Worm (Caenorhabditis elegans) whole organism, young adult: ENCODE measurements around the gene F13E9.5.

ENCODE experiments used
- B0019.2 ChIP-seq: fragments of 200-800 bp; sonication (Bioruptor generic); conservative IDR thresholded peaks from 2 replicates; pipeline ENCODE4 v1.3.6; 2022; ENCODE audit warnings: missing genetic modification reagents, missing genetic modification characterization, missing compliant biosample characterization
- B0261.1 ChIP-seq: sonication (generic microtip); optimal IDR thresholded peaks from 2 replicates; lab custom pipeline; 2016; ENCODE audit warnings: mild to moderate bottlenecking, missing genetic modification characterization, moderate library complexity, missing compliant biosample characterization
- F23B12.7 ChIP-seq: sonication (generic microtip); optimal IDR thresholded peaks from 2 replicates; lab custom pipeline; 2017; ENCODE audit warnings: missing genetic modification characterization, mild to moderate bottlenecking, missing compliant biosample characterization, antibody characterized with exemption, moderate library complexity; ENCODE audit not compliant: insufficient read depth
- F57A8.1 ChIP-seq: fragments of 200-800 bp; sonication (Bioruptor generic); optimal IDR thresholded peaks from 2 replicates; lab custom pipeline; 2018; ENCODE audit warnings: mild to moderate bottlenecking, missing genetic modification characterization, moderate library complexity, missing compliant biosample characterization
- Y53G8AR.9 ChIP-seq: fragments of 200-800 bp; sonication (Bioruptor generic); conservative IDR thresholded peaks from 2 replicates; pipeline ENCODE4 v1.3.6; 2022; ENCODE audit warnings: missing genetic modification reagents, missing genetic modification characterization, missing compliant biosample characterization
- aptf-2 ChIP-seq: fragments of 200-800 bp; sonication (Bioruptor generic); conservative IDR thresholded peaks from 2 replicates; pipeline ENCODE4 v1.3.6; 2022; ENCODE audit warnings: missing genetic modification reagents, missing genetic modification characterization, missing compliant biosample characterization
- atf-7 ChIP-seq: sonication (generic microtip); optimal IDR thresholded peaks from 2 replicates; lab custom pipeline; 2017; ENCODE audit warnings: mild to moderate bottlenecking, missing genetic modification characterization, missing compliant biosample characterization
- athp-1 ChIP-seq: sonication (generic microtip); optimal IDR thresholded peaks from 2 replicates; lab custom pipeline; 2017; ENCODE audit warnings: mild to moderate bottlenecking, missing genetic modification characterization, missing compliant biosample characterization
- attf-3 ChIP-seq: fragments of 200-800 bp; sonication (Bioruptor generic); conservative IDR thresholded peaks from 2 replicates; pipeline ENCODE4 v1.3.6; 2022; ENCODE audit warnings: missing genetic modification reagents, missing genetic modification characterization, missing compliant biosample characterization
- bed-1 ChIP-seq: fragments of 200-800 bp; sonication (Bioruptor generic); IDR thresholded peaks from 2 replicates; pipeline ENCODE4 v1.3.6; 2022; ENCODE audit warnings: missing genetic modification reagents, missing genetic modification characterization, missing compliant biosample characterization
- ceh-58 ChIP-seq: fragments of 200-800 bp; sonication (Bioruptor generic); IDR thresholded peaks from 2 replicates; pipeline ENCODE4 v1.3.6; 2022; ENCODE audit warnings: missing genetic modification characterization, missing compliant biosample characterization
- chd-7 ChIP-seq: sonication (generic microtip); optimal IDR thresholded peaks from 2 replicates; lab custom pipeline; 2016; ENCODE audit warnings: mild to moderate bottlenecking, missing genetic modification characterization, moderate library complexity, missing compliant biosample characterization
- die-1 ChIP-seq: sonication (generic microtip); optimal IDR thresholded peaks from 2 replicates; lab custom pipeline; 2016; ENCODE audit warnings: missing genotype, mild to moderate bottlenecking, missing genetic modification characterization, missing compliant biosample characterization
- egl-18 ChIP-seq: fragments of 200-800 bp; sonication (Bioruptor generic); IDR thresholded peaks from 2 replicates; pipeline ENCODE4 v1.3.6; 2022; ENCODE audit warnings: missing genetic modification reagents, missing genetic modification characterization, missing compliant biosample characterization
- egl-44 ChIP-seq: fragments of 200-800 bp; sonication (Bioruptor generic); IDR thresholded peaks from 2 replicates; pipeline ENCODE4 v1.3.6; 2022; ENCODE audit warnings: missing genetic modification reagents, missing genetic modification characterization, missing compliant biosample characterization
- egrh-3 ChIP-seq: fragments of 200-800 bp; sonication (Bioruptor generic); IDR thresholded peaks from 2 replicates; pipeline ENCODE4 v1.3.6; 2022; ENCODE audit warnings: missing genetic modification reagents, missing genetic modification characterization, missing compliant biosample characterization
- ekl-4 ChIP-seq: fragments of 200-800 bp; sonication (Bioruptor generic); IDR thresholded peaks from 2 replicates; pipeline ENCODE4 v1.3.6; 2022; ENCODE audit warnings: missing genetic modification reagents, missing genetic modification characterization, missing compliant biosample characterization
- hlh-12 ChIP-seq: sonication (generic microtip); optimal IDR thresholded peaks from 2 replicates; lab custom pipeline; 2016; ENCODE audit warnings: missing genetic modification characterization, missing compliant biosample characterization
- hsf-1 ChIP-seq: fragments of 200-800 bp; sonication (Bioruptor generic); IDR thresholded peaks from 2 replicates; pipeline ENCODE4 v1.3.6; 2022; ENCODE audit warnings: missing genetic modification reagents, missing genetic modification characterization, missing compliant biosample characterization
- let-526 ChIP-seq: fragments of 200-800 bp; sonication (Bioruptor generic); IDR thresholded peaks from 2 replicates; pipeline ENCODE4 v1.3.6; 2022; ENCODE audit warnings: missing genetic modification reagents, missing genetic modification characterization, missing compliant biosample characterization
- lin-26 ChIP-seq: fragments of 200-800 bp; sonication (Bioruptor generic); IDR thresholded peaks from 2 replicates; pipeline ENCODE4 v1.3.6; 2022; ENCODE audit warnings: missing genetic modification reagents, missing genetic modification characterization, missing compliant biosample characterization
- lin-35 ChIP-seq, 3 experiments: fragments of 150-350 bp in 2 of 3; sonication (generic microtip) in 1 of 3; optimal IDR thresholded peaks; 2 replicates each; lab custom pipeline; 2014 to 2018; ENCODE audit warnings: missing biosample characterization in 3 of 3, missing genetic modification characterization in 3 of 3, missing genetic modification reagents in 3 of 3
- lin-40 ChIP-seq: sonication (generic microtip); optimal IDR thresholded peaks from 2 replicates; lab custom pipeline; 2016; ENCODE audit warnings: missing genetic modification characterization, mild to moderate bottlenecking, missing compliant biosample characterization, missing genotype, missing genetic modification reagents
- lin-54 ChIP-seq: fragments of 200-800 bp; sonication (Bioruptor generic); optimal IDR thresholded peaks from 2 replicates; lab custom pipeline; 2018; ENCODE audit warnings: mild to moderate bottlenecking, missing genetic modification characterization, missing compliant biosample characterization
- lir-1 ChIP-seq: fragments of 200-800 bp; sonication (Bioruptor generic); conservative IDR thresholded peaks from 2 replicates; pipeline ENCODE4 v1.3.6; 2022; ENCODE audit warnings: missing genetic modification reagents, missing genetic modification characterization, missing compliant biosample characterization
- lsl-1 ChIP-seq: fragments of 200-800 bp; sonication (Bioruptor generic); optimal IDR thresholded peaks from 2 replicates; lab custom pipeline; 2018; ENCODE audit warnings: mild to moderate bottlenecking, missing genetic modification characterization, moderate library complexity, missing compliant biosample characterization
- lsy-27 ChIP-seq: sonication (generic microtip); optimal IDR thresholded peaks from 2 replicates; lab custom pipeline; 2017; ENCODE audit warnings: missing genetic modification characterization, mild to moderate bottlenecking, missing compliant biosample characterization, antibody characterized with exemption, missing genotype, borderline replicate concordance; ENCODE audit not compliant: insufficient read depth
- madf-6 ChIP-seq: fragments of 200-800 bp; sonication (Bioruptor generic); IDR thresholded peaks from 2 replicates; pipeline ENCODE4 v1.3.6; 2022; ENCODE audit warnings: missing genetic modification reagents, missing genetic modification characterization, missing compliant biosample characterization
- nfyb-1 ChIP-seq: fragments of 200-800 bp; sonication (Bioruptor generic); IDR thresholded peaks from 2 replicates; pipeline ENCODE4 v1.3.6; 2022; ENCODE audit warnings: missing genetic modification reagents, missing genetic modification characterization, missing compliant biosample characterization
- pbrm-1 ChIP-seq: fragments of 200-800 bp; sonication (Bioruptor generic); IDR thresholded peaks from 2 replicates; pipeline ENCODE4 v1.3.6; 2022; ENCODE audit warnings: missing genetic modification reagents, missing genetic modification characterization, missing compliant biosample characterization
- repo-1 ChIP-seq: sonication (generic microtip); optimal IDR thresholded peaks from 2 replicates; lab custom pipeline; 2017; ENCODE audit warnings: mild to moderate bottlenecking, missing genetic modification characterization, missing compliant biosample characterization
- rpc-1 ChIP-seq, 2 experiments: fragments of 150-350 bp in 1 of 2; sonication (generic microtip) in 1 of 2; optimal IDR thresholded peaks; 2 replicates each; lab custom pipeline; 2014 to 2018; ENCODE audit warnings: missing biosample characterization in 1 of 2, missing genetic modification characterization in 1 of 2, missing genetic modification reagents in 1 of 2, missing genotype in 1 of 2
- sdz-38 ChIP-seq: sonication (generic microtip); optimal IDR thresholded peaks from 2 replicates; lab custom pipeline; 2016; ENCODE audit warnings: missing genotype, missing genetic modification characterization, missing compliant biosample characterization
- sea-2 ChIP-seq: fragments of 200-800 bp; sonication (Bioruptor generic); IDR thresholded peaks from 2 replicates; pipeline ENCODE4 v1.3.6; 2022; ENCODE audit warnings: missing genetic modification characterization, missing compliant biosample characterization
- tbx-9 ChIP-seq: sonication (generic microtip); optimal IDR thresholded peaks from 2 replicates; lab custom pipeline; 2016; ENCODE audit warnings: borderline replicate concordance, missing genetic modification characterization, inconsistent platforms, missing compliant biosample characterization
- zim-3 ChIP-seq: sonication (generic microtip); optimal IDR thresholded peaks from 2 replicates; lab custom pipeline; 2017; ENCODE audit warnings: mild to moderate bottlenecking, missing genetic modification characterization, moderate library complexity, missing compliant biosample characterization
- ztf-22 ChIP-seq: fragments of 200-800 bp; sonication (Bioruptor generic); optimal IDR thresholded peaks from 2 replicates; lab custom pipeline; 2018; ENCODE audit warnings: mild to moderate bottlenecking, missing genetic modification characterization, moderate library complexity, missing compliant biosample characterization

The F13E9.5 gene

ce11 chrIV:10902476-10902875, 18.3 kb upstream of the F13E9.5 start:
- TF ChIP-seq pbrm-1 (GFP tag; lab: Robert Waterston, UW) = no peak
- TF ChIP-seq rpc-1 (optimal IDR thresholded peaks at IDR 0.05; lab: Kevin White, UChicago) = no peak
- no peak for TF ChIP-seq rpc-1 (tag; optimal IDR thresholded peaks at IDR 0.05; lab: Kevin White, UChicago)
- no peak for TF ChIP-seq egl-18
- no peak for TF ChIP-seq F57A8.1
- TF ChIP-seq ztf-22 = no peak
- no peak for TF ChIP-seq chd-7 (tag; lab: Kevin White, UChicago)
- TF ChIP-seq hsf-1 (GFP tag; lab: Robert Waterston, UW) = no peak
- TF ChIP-seq die-1 = no peak
- TF ChIP-seq aptf-2 = no peak
- no peak for TF ChIP-seq attf-3
- no peak for TF ChIP-seq bed-1 (GFP tag; lab: Robert Waterston, UW)
- TF ChIP-seq madf-6 (GFP tag; lab: Robert Waterston, UW) = no peak
- no peak for TF ChIP-seq athp-1
- TF ChIP-seq hlh-12 (tag; lab: Kevin White, UChicago) = no peak
- TF ChIP-seq lin-40 (tag; lab: Kevin White, UChicago) = no peak
- no peak for TF ChIP-seq lin-35 (GFP tag; optimal IDR thresholded peaks at IDR 0.05; lab: Kevin White, UChicago)
- TF ChIP-seq B0261.1 = no peak

- TF ChIP-seq lir-1 (GFP tag; lab: Robert Waterston, UW) = no peak
- no peak for TF ChIP-seq sea-2 (GFP tag; lab: Robert Waterston, UW)
- TF ChIP-seq let-526 = no peak
- TF ChIP-seq ceh-58 (GFP tag; lab: Robert Waterston, UW) = no peak
- TF ChIP-seq lin-26 (GFP tag; lab: Robert Waterston, UW) = no peak
- no peak for TF ChIP-seq ekl-4 (GFP tag; lab: Robert Waterston, UW)
- TF ChIP-seq egrh-3 (GFP tag; lab: Robert Waterston, UW) = no peak
- TF ChIP-seq tbx-9 (tag; lab: Kevin White, UChicago) = no peak
- no peak for TF ChIP-seq lsl-1 (GFP tag; lab: Kevin White, UChicago)
- TF ChIP-seq atf-7 (tag; lab: Kevin White, UChicago) = no peak
- TF ChIP-seq ztf-22 = no peak
- no peak for TF ChIP-seq nfyb-1 (GFP tag; lab: Robert Waterston, UW)
- TF ChIP-seq lsy-27 (tag; lab: Kevin White, UChicago) = no peak
- no peak for TF ChIP-seq sdz-38 (tag; lab: Kevin White, UChicago)
- TF ChIP-seq, all 124 proteins: peak for 0
Measured at ce11 chrIV:10900083-10900482, 15.9 kb upstream of the F13E9.5 start, which contains the start of gene srlf-30. Gene srlf-30, plus strand, starts transcription at chrIV:10900383.

- no peak for TF ChIP-seq sea-2 (GFP tag; lab: Robert Waterston, UW)
- TF ChIP-seq F23B12.7 (tag; lab: Kevin White, UChicago) = no peak
- no peak for TF ChIP-seq egl-44
- TF ChIP-seq lin-54 (GFP tag; lab: Kevin White, UChicago) = no peak
- no peak for TF ChIP-seq repo-1
- no peak for TF ChIP-seq hlh-12 (tag; lab: Kevin White, UChicago)
- no peak for TF ChIP-seq Y53G8AR.9 (GFP tag; lab: Robert Waterston, UW)
- TF ChIP-seq B0019.2 (GFP tag; lab: Robert Waterston, UW) = no peak
- TF ChIP-seq lin-40 (tag; lab: Kevin White, UChicago) = no peak
- no peak for TF ChIP-seq zim-3 (tag; lab: Kevin White, UChicago)
Measured at ce11 chrIV:10899091-10899490, 14.9 kb upstream of the F13E9.5 start, which contains the start of the genes F13E9.9 and F13E9.19. Gene F13E9.9, minus strand, starts transcription at chrIV:10899191. Gene F13E9.19, plus strand, starts transcription at chrIV:10899406.
